Worm (Caenorhabditis elegans): Measurements from ENCODE around the gene sec-61.G.

- no peak for TF ChIP-seq mes-2 (tag; optimal IDR thresholded peaks at IDR 0.05; ENCODE audit: poor library complexity, severe bottlenecking)
- TF ChIP-seq lin-39 (tag; optimal IDR thresholded peaks at IDR 0.05): no peak
- no peak for TF ChIP-seq ceh-44 (GFP tag; IDR thresholded peaks at IDR 0.05)
- TF ChIP-seq unc-39 (tag; optimal IDR thresholded peaks at IDR 0.05): no peak
Observed at ce11 chrV:10931189-10931588, 34.2 kb upstream of the sec-61.G start, which contains the start of gene scvp-1.
